Fruit fly (Drosophila melanogaster) whole organism, embryonic: ENCODE measurements around the gene CG10560.

Experiments
- CG12104 ChIP-seq: fragments of 200-800 bp; sonication (Bioruptor generic); optimal IDR thresholded peaks from 3 replicates; lab custom pipeline; 2016; ENCODE audit warnings: missing biosample characterization, missing genetic modification characterization
- GATAe ChIP-seq: fragments of 200-800 bp; sonication (Bioruptor generic); conservative IDR thresholded peaks from 2 replicates; pipeline ENCODE4 v1.3.6; 2022; ENCODE audit warnings: missing biosample characterization, missing genetic modification characterization
- grn ChIP-seq: fragments of 200-800 bp; sonication (Bioruptor generic); optimal IDR thresholded peaks from 3 replicates; lab custom pipeline; 2017; ENCODE audit warnings: missing biosample characterization, missing genetic modification characterization
- sima ChIP-seq: fragments of 200-800 bp; sonication (Bioruptor generic); optimal IDR thresholded peaks from 2 replicates; lab custom pipeline; 2016; ENCODE audit warnings: missing biosample characterization, missing genetic modification characterization
- ttk ChIP-seq: fragments of 200-800 bp; sonication (Bioruptor generic); IDR thresholded peaks from 2 replicates; pipeline ENCODE4 v2.1.2; 2022; ENCODE audit warnings: missing biosample characterization, missing genetic modification characterization

DNA sequence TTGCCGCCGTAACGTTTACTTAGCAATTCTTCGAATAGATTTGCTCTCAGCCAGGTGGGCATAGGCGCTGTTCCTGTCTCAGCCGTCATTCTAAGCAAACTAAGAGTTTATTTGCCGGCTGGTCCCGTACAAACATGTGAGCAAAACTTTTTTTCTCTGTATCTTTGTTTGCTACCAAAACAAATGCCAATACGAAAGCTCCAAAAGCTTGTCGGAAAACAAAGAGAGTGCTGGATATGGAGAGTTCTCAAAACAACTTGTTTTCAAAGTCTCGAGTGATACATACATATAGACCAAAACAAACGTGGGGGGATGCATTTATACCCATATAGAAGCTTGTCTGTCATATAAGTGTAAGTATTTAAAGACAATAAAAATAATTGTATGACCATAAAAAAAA lies 3.9 kb downstream of the CG10560 start, which contains the start of gene CG10559:
- TF ChIP-seq CG12104 (GFP tag; lab: Kevin White, UChicago) (no peak), GATAe (no peak), grn (GFP tag; lab: Kevin White, UChicago) (no peak), sima (GFP tag; lab: Kevin White, UChicago) (no peak), ttk (GFP tag; lab: Robert Waterston, UW) (no peak)
